Worm (Caenorhabditis elegans) whole organism, L3 larva: ENCODE measurements around the gene rpc-2.
A peak's percentile ranks its signal among the peaks of the same experiment; 100 is the strongest.

Source experiments
- ZK546.5 ChIP-seq: sonication (generic microtip); optimal IDR thresholded peaks from 2 replicates; lab custom pipeline; 2017; ENCODE audit warnings: missing biosample characterization, missing genetic modification characterization
- ama-1 ChIP-seq: fragments of 150-350 bp; optimal IDR thresholded peaks from 2 replicates; lab custom pipeline; 2018
- ceh-16 ChIP-seq: sonication (generic microtip); optimal IDR thresholded peaks from 2 replicates; lab custom pipeline; 2017; ENCODE audit warnings: missing biosample characterization, missing genetic modification characterization
- ceh-28 ChIP-seq: fragments of 150-350 bp; optimal IDR thresholded peaks from 2 replicates; lab custom pipeline; 2014; ENCODE audit warnings: missing biosample characterization, missing genetic modification reagents, missing genetic modification characterization
- ceh-9 ChIP-seq: sonication (generic microtip); optimal IDR thresholded peaks from 2 replicates; lab custom pipeline; 2018; ENCODE audit warnings: missing biosample characterization, missing genetic modification characterization
- daf-12 ChIP-seq: fragments of 150-350 bp; optimal IDR thresholded peaks from 2 replicates; lab custom pipeline; 2014; ENCODE audit warnings: missing biosample characterization, missing genetic modification reagents, missing genetic modification characterization
- elt-1 ChIP-seq: fragments of 150-350 bp; optimal IDR thresholded peaks from 2 replicates; lab custom pipeline; 2014; ENCODE audit warnings: missing biosample characterization, missing genetic modification characterization
- elt-2 ChIP-seq: sonication (generic microtip); optimal IDR thresholded peaks from 2 replicates; lab custom pipeline; 2016; ENCODE audit warnings: missing genetic modification reagents, mild to moderate bottlenecking, missing genetic modification characterization, missing compliant biosample characterization
- eor-1 ChIP-seq, 2 experiments: fragments of 150-350 bp; optimal IDR thresholded peaks; 2 replicates each; lab custom pipeline; 2014 to 2018; ENCODE audit warnings: missing biosample characterization in 2 of 2, missing genetic modification characterization in 2 of 2
- fkh-10 ChIP-seq: sonication (generic microtip); optimal IDR thresholded peaks from 2 replicates; lab custom pipeline; 2017; ENCODE audit warnings: missing biosample characterization, missing genetic modification reagents, missing genetic modification characterization
- fkh-2 ChIP-seq: fragments of 150-350 bp; optimal IDR thresholded peaks from 2 replicates; lab custom pipeline; 2014; ENCODE audit warnings: missing biosample characterization, missing genetic modification reagents, missing genetic modification characterization
- hmg-11 ChIP-seq: sonication (generic microtip); optimal IDR thresholded peaks from 2 replicates; lab custom pipeline; 2016; ENCODE audit warnings: missing genetic modification characterization, missing compliant biosample characterization
- jun-1 ChIP-seq: fragments of 150-350 bp; optimal IDR thresholded peaks from 2 replicates; lab custom pipeline; 2014; ENCODE audit warnings: missing biosample characterization, missing genetic modification reagents, missing genetic modification characterization
- lin-15B ChIP-seq: fragments of 150-350 bp; optimal IDR thresholded peaks from 2 replicates; lab custom pipeline; 2014; ENCODE audit warnings: missing biosample characterization, missing genetic modification characterization
- lin-39 ChIP-seq: fragments of 150-350 bp; optimal IDR thresholded peaks from 2 replicates; lab custom pipeline; 2018; ENCODE audit warnings: missing biosample characterization, missing genetic modification reagents, missing genetic modification characterization
- lsy-12 ChIP-seq: sonication (generic microtip); optimal IDR thresholded peaks from 2 replicates; lab custom pipeline; 2016; ENCODE audit warnings: mild to moderate bottlenecking, missing genetic modification characterization, missing compliant biosample characterization
- mdl-1 ChIP-seq: fragments of 150-350 bp; optimal IDR thresholded peaks from 2 replicates; lab custom pipeline; 2014; ENCODE audit warnings: missing biosample characterization, missing genetic modification characterization
- nhr-11 ChIP-seq: fragments of 150-350 bp; optimal IDR thresholded peaks from 2 replicates; lab custom pipeline; 2014; ENCODE audit warnings: missing biosample characterization, missing genetic modification characterization
- nhr-12 ChIP-seq: fragments of 150-350 bp; optimal IDR thresholded peaks from 2 replicates; lab custom pipeline; 2014; ENCODE audit warnings: missing biosample characterization, missing genetic modification characterization
- nhr-23 ChIP-seq: fragments of 150-350 bp; optimal IDR thresholded peaks from 2 replicates; lab custom pipeline; 2014; ENCODE audit warnings: missing biosample characterization, missing genetic modification reagents, missing genetic modification characterization
- nhr-237 ChIP-seq: fragments of 150-350 bp; optimal IDR thresholded peaks from 2 replicates; lab custom pipeline; 2014; ENCODE audit warnings: missing biosample characterization, missing genetic modification characterization
- nhr-25 ChIP-seq: sonication (generic microtip); optimal IDR thresholded peaks from 2 replicates; lab custom pipeline; 2017; ENCODE audit warnings: missing biosample characterization, missing genetic modification characterization
- nhr-28 ChIP-seq: fragments of 150-350 bp; optimal IDR thresholded peaks from 2 replicates; lab custom pipeline; 2014; ENCODE audit warnings: missing biosample characterization, missing genetic modification characterization
- nhr-43 ChIP-seq: sonication (generic microtip); optimal IDR thresholded peaks from 2 replicates; lab custom pipeline; 2016; ENCODE audit warnings: mild to moderate bottlenecking, missing genetic modification characterization, missing compliant biosample characterization; ENCODE audit not compliant: poor library complexity, severe bottlenecking
- nhr-76 ChIP-seq: fragments of 150-350 bp; sonication (generic microtip); optimal IDR thresholded peaks from 5 replicates; lab custom pipeline; 2014; ENCODE audit warnings: missing biosample characterization, missing genetic modification characterization
- nhr-77 ChIP-seq: fragments of 150-350 bp; optimal IDR thresholded peaks from 2 replicates; lab custom pipeline; 2014; ENCODE audit warnings: missing biosample characterization, missing genetic modification characterization
- pqm-1 ChIP-seq: fragments of 150-350 bp; optimal IDR thresholded peaks from 2 replicates; lab custom pipeline; 2017; ENCODE audit warnings: missing biosample characterization, missing genetic modification characterization, inconsistent platforms
- sea-2 ChIP-seq: fragments of 150-350 bp; sonication (generic microtip); optimal IDR thresholded peaks from 4 replicates; lab custom pipeline; 2014; ENCODE audit warnings: missing biosample characterization, missing genetic modification reagents, missing genetic modification characterization
- skn-1 ChIP-seq: fragments of 150-350 bp; optimal IDR thresholded peaks from 2 replicates; lab custom pipeline; 2014; ENCODE audit warnings: missing biosample characterization, missing genetic modification characterization
- snpc-4 ChIP-seq: fragments of 150-350 bp; optimal IDR thresholded peaks from 2 replicates; lab custom pipeline; 2014; ENCODE audit warnings: missing biosample characterization, missing genetic modification characterization
- tbx-2 ChIP-seq: sonication (generic microtip); optimal IDR thresholded peaks from 2 replicates; lab custom pipeline; 2016; ENCODE audit warnings: mild to moderate bottlenecking, missing genetic modification characterization, missing compliant biosample characterization
- unc-39 ChIP-seq: sonication (generic microtip); optimal IDR thresholded peaks from 4 replicates; lab custom pipeline; 2017; ENCODE audit warnings: missing biosample characterization, missing genetic modification characterization
- unc-62 ChIP-seq: fragments of 150-350 bp; sonication (generic microtip); optimal IDR thresholded peaks from 4 replicates; lab custom pipeline; 2014; ENCODE audit warnings: missing biosample characterization, missing genetic modification reagents, missing genetic modification characterization
- zag-1 ChIP-seq: fragments of 150-350 bp; optimal IDR thresholded peaks from 2 replicates; lab custom pipeline; 2014; ENCODE audit warnings: missing biosample characterization, missing genetic modification characterization
- ztf-11 ChIP-seq: fragments of 150-350 bp; optimal IDR thresholded peaks from 2 replicates; lab custom pipeline; 2014; ENCODE audit warnings: missing biosample characterization, missing genetic modification characterization
- ztf-4 ChIP-seq: fragments of 150-350 bp; optimal IDR thresholded peaks from 2 replicates; lab custom pipeline; 2014; ENCODE audit warnings: missing biosample characterization, missing genetic modification characterization

The rpc-2 gene

DNA sequence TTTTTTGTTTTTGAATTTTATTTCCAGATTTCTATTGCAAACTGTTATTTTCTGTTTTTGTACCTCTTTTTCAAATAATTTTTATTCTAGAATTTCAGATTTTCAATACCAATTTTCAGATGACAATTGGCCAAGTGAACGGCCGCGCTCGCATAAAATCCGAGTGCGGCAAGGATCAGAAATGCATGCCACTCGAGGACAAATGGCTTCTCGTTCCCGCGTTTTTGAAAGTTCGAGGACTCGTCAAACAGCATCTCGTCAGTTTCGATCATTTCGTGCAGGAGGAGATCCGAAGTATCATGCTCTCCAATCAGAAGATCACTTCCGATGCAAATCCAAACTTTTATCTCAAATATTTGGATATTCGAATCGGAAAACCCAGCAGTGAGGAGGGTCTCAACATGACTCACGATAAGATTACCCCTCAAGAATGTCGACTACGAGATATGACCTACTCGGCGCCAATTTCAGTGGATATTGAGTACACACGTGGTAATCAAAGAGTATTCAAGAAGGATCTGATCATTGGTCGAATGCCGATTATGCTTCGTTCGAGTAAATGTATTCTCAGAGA, at the start of gene rpc-2:
TSS of gene rpc-2 (plus strand) at position 120 of the 574 bp plus-strand sequence.
- TF ChIP-seq ztf-4 (tag; lab: Kevin White, UChicago) (no peak), ceh-16 (no peak), eor-1 (tag; optimal IDR thresholded peaks at IDR 0.05; lab: Kevin White, UChicago) (no peak), ama-1 (lab: Kevin White, UChicago) (peak; percentile 64), elt-2 (tag; lab: Kevin White, UChicago) (peak; percentile 8)

DNA sequence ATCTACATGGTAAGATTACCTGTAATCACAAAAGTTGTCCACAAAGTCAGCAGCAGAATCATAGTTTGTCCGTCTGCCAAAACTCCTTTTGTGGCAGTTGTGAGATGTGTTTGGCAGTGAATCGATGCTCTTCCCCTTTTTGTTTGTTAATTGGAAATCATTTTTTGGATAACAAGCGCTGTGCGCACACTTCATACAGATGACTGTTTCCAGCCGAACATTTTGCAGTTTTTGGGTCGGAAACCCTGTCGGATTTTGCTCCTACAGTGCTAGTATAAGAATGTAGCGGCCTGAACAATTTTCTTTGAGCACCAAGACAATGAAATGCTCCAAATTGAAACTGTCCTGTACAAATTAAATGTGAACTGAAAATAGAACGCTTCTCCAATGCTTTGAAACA, 48.5 kb upstream of the rpc-2 start, which contains the start of gene D1044.7:
TSS of gene D1044.7 (minus strand) at position 101 of the 400 bp plus-strand sequence.
- no peak for TF ChIP-seq fkh-10 (GFP tag; lab: Kevin White, UChicago)

DNA sequence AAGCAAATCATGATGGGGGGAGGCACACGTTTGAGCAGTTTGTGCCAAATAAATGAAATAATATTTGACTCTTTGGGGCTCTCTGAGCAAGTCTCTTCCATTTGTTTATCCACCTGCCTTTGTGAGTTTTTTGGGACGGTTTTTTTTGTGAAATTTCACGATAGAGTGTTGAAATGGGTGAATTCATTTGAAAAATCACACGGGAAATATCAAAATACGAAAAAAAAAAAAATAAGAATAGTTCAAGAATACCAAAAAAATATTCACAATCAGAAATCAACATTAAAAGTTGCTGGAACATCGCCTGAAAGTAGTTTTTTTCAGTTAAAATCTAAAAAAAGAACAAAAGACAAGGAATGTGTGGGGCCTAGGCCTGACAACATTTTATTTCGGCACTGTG, 44.7 kb upstream of the rpc-2 start, which contains the start of gene pqn-25:
TSS of gene pqn-25 (minus strand) at position 101 of the 400 bp plus-strand sequence.
- TF ChIP-seq pqm-1 (tag; lab: Kevin White, UChicago), result no peak
- TF ChIP-seq unc-62 (GFP tag; lab: Kevin White, UChicago), result no peak
- TF ChIP-seq elt-1 (tag; lab: Kevin White, UChicago), result no peak
- no peak for TF ChIP-seq ztf-11 (tag; lab: Kevin White, UChicago)
- no peak for TF ChIP-seq ceh-28 (tag; lab: Kevin White, UChicago)
- no peak for TF ChIP-seq nhr-77 (tag; lab: Kevin White, UChicago)
- TF ChIP-seq ceh-9 (tag; lab: Kevin White, UChicago), result no peak
- no peak for TF ChIP-seq nhr-11 (tag; lab: Kevin White, UChicago)
- no peak for TF ChIP-seq jun-1 (tag; lab: Kevin White, UChicago)
- no peak for TF ChIP-seq nhr-28
- TF ChIP-seq skn-1, result no peak
- TF ChIP-seq nhr-43 (tag; lab: Kevin White, UChicago), result no peak
- TF ChIP-seq hmg-11 (tag; lab: Kevin White, UChicago), result no peak
- no peak for TF ChIP-seq lin-39 (tag; lab: Kevin White, UChicago)
- no peak for TF ChIP-seq sea-2
- TF ChIP-seq zag-1, result no peak
- TF ChIP-seq mdl-1 (tag; lab: Kevin White, UChicago), result no peak
- no peak for TF ChIP-seq nhr-23 (tag; lab: Kevin White, UChicago)

DNA sequence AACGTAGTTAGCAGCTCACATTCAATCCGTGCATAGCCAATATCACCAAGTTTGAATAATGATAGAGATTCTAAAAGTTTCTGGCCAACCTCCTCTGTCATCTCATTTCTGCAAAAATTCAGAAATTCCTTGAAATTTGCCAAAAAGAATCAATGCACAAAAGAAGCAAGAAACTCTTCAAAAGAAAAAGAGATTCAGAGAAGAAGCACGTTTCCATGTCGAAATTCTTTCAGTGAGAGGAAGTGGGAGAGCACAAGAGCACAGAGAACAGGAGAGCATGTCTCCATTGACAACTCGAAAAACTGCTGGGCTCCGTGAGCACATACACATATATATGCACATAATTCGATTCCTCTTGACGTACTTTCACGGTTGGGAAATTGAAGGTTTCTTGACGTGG, 39.7 kb upstream of the rpc-2 start, which contains the start of gene nekl-4:
TSS of gene nekl-4 (minus strand) at position 101 of the 400 bp plus-strand sequence.
- TF ChIP-seq nhr-11 (tag; lab: Kevin White, UChicago) (no peak), unc-39 (tag; lab: Kevin White, UChicago) (no peak), ceh-16 (no peak), pqm-1 (tag; lab: Kevin White, UChicago) (no peak), skn-1 (no peak), snpc-4 (tag; lab: Kevin White, UChicago) (no peak), lsy-12 (tag; lab: Kevin White, UChicago) (no peak), fkh-2 (no peak), nhr-25 (tag; lab: Kevin White, UChicago) (no peak), nhr-12 (tag; lab: Kevin White, UChicago) (no peak), nhr-76 (tag; lab: Kevin White, UChicago) (no peak), daf-12 (tag; lab: Kevin White, UChicago) (no peak), elt-2 (tag; lab: Kevin White, UChicago) (no peak)

DNA sequence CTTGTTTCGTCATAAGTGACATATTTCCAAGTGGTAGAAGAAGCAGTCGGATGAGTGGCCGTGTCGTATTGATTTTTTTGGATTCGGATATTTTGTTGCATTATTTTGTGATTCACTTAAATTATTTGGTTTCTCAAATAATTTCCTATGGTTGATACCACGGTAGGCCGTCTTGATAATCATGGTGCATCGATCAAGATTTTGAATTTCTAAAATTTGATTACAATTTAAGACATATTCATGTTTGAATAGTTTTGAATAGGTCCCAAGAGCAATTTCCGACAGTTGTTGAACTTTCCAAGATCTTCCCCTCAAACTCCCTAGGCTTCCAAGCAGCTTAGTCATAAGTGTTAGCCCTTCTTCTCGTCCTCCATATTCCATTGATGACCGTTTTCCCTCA, 35.2 kb upstream of the rpc-2 start, which contains the start of gene D1044.4:
TSS of gene D1044.4 (minus strand) at position 101 of the 400 bp plus-strand sequence.
- TF ChIP-seq tbx-2 (tag; lab: Kevin White, UChicago) (no peak), fkh-2 (no peak), ceh-16 (no peak), skn-1 (no peak), eor-1 (tag; optimal IDR thresholded peaks at IDR 0.05; lab: Kevin White, UChicago) (no peak), snpc-4 (tag; lab: Kevin White, UChicago) (no peak), nhr-12 (tag; lab: Kevin White, UChicago) (no peak), jun-1 (tag; lab: Kevin White, UChicago) (no peak), ZK546.5 (tag; lab: Kevin White, UChicago) (no peak), nhr-237 (tag; lab: Kevin White, UChicago) (no peak), ama-1 (lab: Kevin White, UChicago) (no peak), lin-15B (tag; lab: Kevin White, UChicago) (no peak), lsy-12 (tag; lab: Kevin White, UChicago) (no peak), unc-62 (GFP tag; lab: Kevin White, UChicago) (no peak), zag-1 (no peak), unc-39 (tag; lab: Kevin White, UChicago) (no peak)
